Fruit fly (Drosophila melanogaster) whole organism, prepupa: ENCODE results near the gene CG17646.

ENCODE experiments used
- CG10631 ChIP-seq: fragments of 200-800 bp; sonication (Bioruptor generic); optimal IDR thresholded peaks from 2 replicates; lab custom pipeline; 2016; ENCODE audit warnings: missing biosample characterization, missing genetic modification characterization
- CG10669 ChIP-seq: fragments of 200-800 bp; sonication (Bioruptor generic); optimal IDR thresholded peaks from 3 replicates; lab custom pipeline; 2018; ENCODE audit warnings: missing biosample characterization, mild to moderate bottlenecking, missing genetic modification characterization, moderate library complexity
- CG11762 ChIP-seq: fragments of 200-800 bp; sonication (Bioruptor generic); optimal IDR thresholded peaks from 3 replicates; lab custom pipeline; 2016; ENCODE audit warnings: missing biosample characterization, missing genetic modification characterization; ENCODE audit not compliant: insufficient read depth
- CG11902 ChIP-seq: fragments of 200-800 bp; sonication (Bioruptor generic); optimal IDR thresholded peaks from 3 replicates; lab custom pipeline; 2016; ENCODE audit warnings: missing biosample characterization, missing genetic modification characterization
- CG15336 ChIP-seq: fragments of 200-800 bp; sonication (Bioruptor generic); IDR thresholded peaks from 2 replicates; pipeline ENCODE4 v1.3.6; 2022; ENCODE audit warnings: missing biosample characterization, missing genetic modification characterization
- CG3032 ChIP-seq: fragments of 200-800 bp; optimal IDR thresholded peaks from 2 replicates; lab custom pipeline; 2019; ENCODE audit warnings: missing biosample characterization, mild to moderate bottlenecking, missing genetic modification characterization, moderate library complexity
- CG31627 ChIP-seq: fragments of 200-800 bp; sonication (Bioruptor generic); optimal IDR thresholded peaks from 3 replicates; lab custom pipeline; 2016; ENCODE audit warnings: missing biosample characterization, missing genetic modification characterization
- CG32006 ChIP-seq: fragments of 200-800 bp; sonication (Bioruptor generic); optimal IDR thresholded peaks from 3 replicates; lab custom pipeline; 2017; ENCODE audit warnings: missing biosample characterization, mild to moderate bottlenecking, missing genetic modification characterization
- CG34406 ChIP-seq: fragments of 200-800 bp; sonication (Bioruptor generic); optimal IDR thresholded peaks from 3 replicates; lab custom pipeline; 2016; ENCODE audit warnings: missing biosample characterization, missing genetic modification characterization
- CG4318 ChIP-seq: fragments of 200-800 bp; sonication (Bioruptor generic); optimal IDR thresholded peaks from 3 replicates; lab custom pipeline; 2017; ENCODE audit warnings: missing biosample characterization, mild to moderate bottlenecking, missing genetic modification characterization
- CG6276 ChIP-seq: fragments of 200-800 bp; sonication (Bioruptor generic); optimal IDR thresholded peaks from 2 replicates; lab custom pipeline; 2017; ENCODE audit warnings: missing biosample characterization, mild to moderate bottlenecking, missing genetic modification characterization
- CG6792 ChIP-seq: fragments of 200-800 bp; sonication (Bioruptor generic); optimal IDR thresholded peaks from 3 replicates; lab custom pipeline; 2016; ENCODE audit warnings: missing biosample characterization, missing genetic modification characterization
- CG6854 ChIP-seq: fragments of 200-800 bp; sonication (Bioruptor generic); optimal IDR thresholded peaks from 2 replicates; lab custom pipeline; 2017; ENCODE audit warnings: missing biosample characterization, mild to moderate bottlenecking, missing genetic modification characterization
- CG8319 ChIP-seq: fragments of 200-800 bp; sonication (Bioruptor generic); optimal IDR thresholded peaks from 3 replicates; lab custom pipeline; 2016; ENCODE audit warnings: missing biosample characterization, missing genetic modification characterization
- CG9139 ChIP-seq: fragments of 200-800 bp; sonication (Bioruptor generic); optimal IDR thresholded peaks from 3 replicates; lab custom pipeline; 2017; ENCODE audit warnings: missing biosample characterization, mild to moderate bottlenecking, missing genetic modification characterization
- Eip75B ChIP-seq: fragments of 200-800 bp; sonication (Bioruptor generic); optimal IDR thresholded peaks from 3 replicates; lab custom pipeline; 2016; ENCODE audit warnings: missing biosample characterization, missing genetic modification characterization
- Eip78C ChIP-seq: fragments of 200-800 bp; sonication (Bioruptor generic); peaks from one replicate; lab custom pipeline; 2016; ENCODE audit warnings: missing biosample characterization, missing genetic modification characterization
- Hr38 ChIP-seq: sonication (Bioruptor generic); optimal IDR thresholded peaks from 2 replicates; lab custom pipeline; 2016; ENCODE audit warnings: missing biosample characterization, missing genetic modification characterization
- Hr39 ChIP-seq: fragments of 200-800 bp; sonication (Bioruptor generic); optimal IDR thresholded peaks from 2 replicates; lab custom pipeline; 2016; ENCODE audit warnings: missing biosample characterization, missing genetic modification characterization
- Lpt ChIP-seq: fragments of 200-800 bp; sonication (Bioruptor generic); optimal IDR thresholded peaks from 3 replicates; lab custom pipeline; 2016; ENCODE audit warnings: missing biosample characterization, missing genetic modification characterization
- Met ChIP-seq: fragments of 200-800 bp; sonication (Bioruptor generic); optimal IDR thresholded peaks from 3 replicates; lab custom pipeline; 2016; ENCODE audit warnings: missing biosample characterization, missing genetic modification characterization
- OdsH ChIP-seq: fragments of 200-800 bp; sonication (Bioruptor generic); optimal IDR thresholded peaks from 3 replicates; lab custom pipeline; 2016; ENCODE audit warnings: missing biosample characterization, missing genetic modification characterization
- Smox ChIP-seq: fragments of 200-800 bp; sonication (Bioruptor generic); optimal IDR thresholded peaks from 3 replicates; lab custom pipeline; 2016; ENCODE audit warnings: missing biosample characterization, missing genetic modification characterization
- Sox102F ChIP-seq: fragments of 200-800 bp; sonication (Bioruptor generic); optimal IDR thresholded peaks from 2 replicates; lab custom pipeline; 2016; ENCODE audit warnings: missing biosample characterization, mild to moderate bottlenecking, missing genetic modification characterization
- Sox14 ChIP-seq: fragments of 200-800 bp; sonication (Bioruptor generic); optimal IDR thresholded peaks from 3 replicates; lab custom pipeline; 2016; ENCODE audit warnings: missing biosample characterization, missing genetic modification characterization
- Sox15 ChIP-seq: fragments of 200-800 bp; sonication (Bioruptor generic); optimal IDR thresholded peaks from 3 replicates; lab custom pipeline; 2016; ENCODE audit warnings: missing biosample characterization, missing genetic modification characterization
- achi ChIP-seq: fragments of 200-800 bp; sonication (Bioruptor generic); optimal IDR thresholded peaks from 3 replicates; lab custom pipeline; 2016; ENCODE audit warnings: missing biosample characterization, missing genetic modification characterization
- acj6 ChIP-seq: fragments of 200-800 bp; sonication (Bioruptor generic); optimal IDR thresholded peaks from 3 replicates; lab custom pipeline; 2016; ENCODE audit warnings: missing biosample characterization, missing genetic modification characterization
- dsx ChIP-seq: fragments of 200-800 bp; optimal IDR thresholded peaks from 3 replicates; lab custom pipeline; 2019; ENCODE audit warnings: missing biosample characterization, mild to moderate bottlenecking, missing genetic modification characterization, moderate library complexity; ENCODE audit not compliant: poor library complexity, severe bottlenecking
- eg ChIP-seq: fragments of 200-800 bp; sonication (Bioruptor generic); IDR thresholded peaks from 3 replicates; pipeline ENCODE4 v1.3.6; 2022; ENCODE audit warnings: missing biosample characterization, missing genetic modification characterization
- esn ChIP-seq: fragments of 200-800 bp; sonication (Bioruptor generic); optimal IDR thresholded peaks from 2 replicates; lab custom pipeline; 2016; ENCODE audit warnings: missing biosample characterization, mild to moderate bottlenecking, missing genetic modification characterization, moderate library complexity
- fd59A ChIP-seq: fragments of 200-800 bp; sonication (Bioruptor generic); optimal IDR thresholded peaks from 2 replicates; lab custom pipeline; 2017; ENCODE audit warnings: missing biosample characterization, mild to moderate bottlenecking, missing genetic modification characterization, missing genetic modification reagents
- fd85E ChIP-seq: fragments of 200-800 bp; sonication (Bioruptor generic); optimal IDR thresholded peaks from 3 replicates; lab custom pipeline; 2016; ENCODE audit warnings: missing biosample characterization, missing genetic modification characterization
- fkh ChIP-seq: fragments of 200-800 bp; sonication (Bioruptor generic); optimal IDR thresholded peaks from 3 replicates; lab custom pipeline; 2017; ENCODE audit warnings: missing biosample characterization, mild to moderate bottlenecking, missing genetic modification characterization, moderate library complexity
- lz ChIP-seq: fragments of 200-800 bp; sonication (Bioruptor generic); optimal IDR thresholded peaks from 3 replicates; lab custom pipeline; 2016; ENCODE audit warnings: missing biosample characterization, missing genetic modification characterization
- net ChIP-seq: fragments of 200-800 bp; sonication (Bioruptor generic); optimal IDR thresholded peaks from 3 replicates; lab custom pipeline; 2016; ENCODE audit warnings: missing biosample characterization, missing genetic modification characterization
- pdm3 ChIP-seq: fragments of 200-800 bp; sonication (Bioruptor generic); optimal IDR thresholded peaks from 3 replicates; lab custom pipeline; 2016; ENCODE audit warnings: missing biosample characterization, missing genetic modification characterization
- salr ChIP-seq, 2 experiments: fragments of 200-800 bp; sonication (Bioruptor generic); optimal IDR thresholded peaks; 3 replicates each; lab custom pipeline; 2016 to 2018; ENCODE audit warnings: missing biosample characterization in 2 of 2, missing genetic modification characterization in 2 of 2, mild to moderate bottlenecking in 1 of 2
- spab ChIP-seq: fragments of 200-800 bp; sonication (Bioruptor generic); optimal IDR thresholded peaks from 2 replicates; lab custom pipeline; 2017; ENCODE audit warnings: missing biosample characterization, mild to moderate bottlenecking, missing genetic modification characterization, missing genetic modification reagents
- ss ChIP-seq, 2 experiments: fragments of 200-800 bp; sonication (Bioruptor generic); optimal IDR thresholded peaks; 2 replicates in 1 of 2; 3 replicates in 1 of 2; lab custom pipeline; 2017 to 2018; ENCODE audit warnings: mild to moderate bottlenecking in 2 of 2, missing biosample characterization in 2 of 2, missing genetic modification characterization in 2 of 2, moderate library complexity in 1 of 2
- svp ChIP-seq: fragments of 200-800 bp; sonication (Bioruptor generic); peaks from one replicate; lab custom pipeline; 2016; ENCODE audit warnings: missing biosample characterization, missing genetic modification characterization
- topi ChIP-seq: fragments of 200-800 bp; sonication (Bioruptor generic); optimal IDR thresholded peaks from 3 replicates; lab custom pipeline; 2016; ENCODE audit warnings: missing biosample characterization, missing genetic modification characterization
- vri ChIP-seq: fragments of 200-800 bp; sonication (Bioruptor generic); optimal IDR thresholded peaks from 3 replicates; lab custom pipeline; 2016; ENCODE audit warnings: missing biosample characterization, mild to moderate bottlenecking, missing genetic modification characterization

The CG17646 gene

dm6 chr2L:1724592-1724940 lies 7.8 kb upstream of the CG17646 start:
- TF ChIP-seq CG32006 (GFP tag; lab: Kevin White, UChicago) (no peak), OdsH (GFP tag; lab: Kevin White, UChicago) (no peak), salr (GFP tag; optimal IDR thresholded peaks at IDR 0.05; lab: Kevin White, UChicago) (no peak), vri (no peak), dsx (GFP tag; lab: Kevin White, UChicago) (no peak), CG4318 (GFP tag; lab: Kevin White, UChicago) (no peak), CG10631 (GFP tag; lab: Kevin White, UChicago) (no peak), eg (GFP tag; lab: Robert Waterston, UW) (no peak), CG34406 (GFP tag; lab: Kevin White, UChicago) (no peak), CG9139 (GFP tag; lab: Kevin White, UChicago) (no peak), pdm3 (GFP tag; lab: Kevin White, UChicago) (no peak), Eip75B (GFP tag; lab: Kevin White, UChicago) (no peak)

- TF ChIP-seq spab (GFP tag; lab: Kevin White, UChicago), result peak; percentile 96
- no peak for TF ChIP-seq Sox15 (GFP tag; lab: Kevin White, UChicago)
Measured at dm6 chr2L:1727162-1727825, 5.0 kb upstream of the CG17646 start.

- TF ChIP-seq achi (peak; percentile 99), spab (GFP tag; lab: Kevin White, UChicago) (peak; percentile 94), fkh (GFP tag; lab: Kevin White, UChicago) (peak; percentile 94), Smox (peak; percentile 97), Eip75B (GFP tag; lab: Kevin White, UChicago) (peak; percentile 98), CG6276 (GFP tag; lab: Kevin White, UChicago) (peak; percentile 95), CG34406 (GFP tag; lab: Kevin White, UChicago) (peak; percentile 99), CG11902 (GFP tag; lab: Kevin White, UChicago) (peak; percentile 94), Sox14 (GFP tag; lab: Kevin White, UChicago) (peak; percentile 97), acj6 (GFP tag; lab: Kevin White, UChicago) (peak; percentile 98), CG9139 (GFP tag; lab: Kevin White, UChicago) (peak; percentile 98), Met (GFP tag; lab: Kevin White, UChicago) (peak; percentile 99), topi (peak; percentile 98), eg (GFP tag; lab: Robert Waterston, UW) (peak; percentile 96), svp (GFP tag; lab: Kevin White, UChicago) (peak; percentile 99), lz (GFP tag; lab: Kevin White, UChicago) (peak; percentile 98), Sox102F (GFP tag; lab: Kevin White, UChicago) (peak; percentile 98), net (GFP tag; lab: Kevin White, UChicago) (peak; percentile 96), Lpt (GFP tag; lab: Kevin White, UChicago) (peak; percentile 95), CG10669 (GFP tag; lab: Kevin White, UChicago) (peak; percentile 96), CG6854 (GFP tag; lab: Kevin White, UChicago) (peak; percentile 98), CG3032 (tag; lab: Kevin White, UChicago) (peak; percentile 97), CG10631 (GFP tag; lab: Kevin White, UChicago) (peak; percentile 99), CG6792 (GFP tag; lab: Kevin White, UChicago) (peak; percentile 98), fd85E (GFP tag; lab: Kevin White, UChicago) (peak; percentile 93), esn (GFP tag; lab: Kevin White, UChicago) (peak; percentile 99), ss (GFP tag; optimal IDR thresholded peaks at IDR 0.05; lab: Kevin White, UChicago) (peak; percentile 99), Hr38 (GFP tag; lab: Kevin White, UChicago) (no peak), CG4318 (GFP tag; lab: Kevin White, UChicago) (peak; percentile 95), CG31627 (GFP tag; lab: Kevin White, UChicago) (peak; percentile 93), Eip78C (GFP tag; lab: Kevin White, UChicago) (peak; percentile 99), fd59A (GFP tag; lab: Kevin White, UChicago) (peak; percentile 98), salr (GFP tag; optimal IDR thresholded peaks at IDR 0.05; lab: Kevin White, UChicago) (peak; percentile 93 to 95), CG11762 (GFP tag; lab: Kevin White, UChicago) (peak; percentile 93), OdsH (GFP tag; lab: Kevin White, UChicago) (peak; percentile 98), CG15336 (peak; percentile 98), pdm3 (GFP tag; lab: Kevin White, UChicago) (peak; percentile 96), Hr39 (peak; percentile 89), CG8319 (GFP tag; lab: Kevin White, UChicago) (peak; percentile 94)
Measured at dm6 chr2L:1727826-1728619, 4.3 kb upstream of the CG17646 start.
